Fruit fly (Drosophila melanogaster): ENCODE data around the gene ksr.

- TF ChIP-seq CG8478 (optimal IDR thresholded peaks at IDR 0.05) (no peak), CTCF (optimal IDR thresholded peaks at IDR 0.05) (no peak)
Observed at dm6 chr3R:5517002-5517875, 33.5 kb upstream of the ksr start, which contains the start of gene Itpr.
